Worm (Caenorhabditis elegans) whole organism, young adult: ENCODE data around the gene trcs-1.

Experiments
- B0336.3 ChIP-seq: fragments of 200-800 bp; sonication (Bioruptor generic); IDR thresholded peaks from 2 replicates; pipeline ENCODE4 v1.3.6; 2022; ENCODE audit warnings: missing genetic modification characterization, missing compliant biosample characterization
- F22D6.2 ChIP-seq: sonication (generic microtip); optimal IDR thresholded peaks from 2 replicates; lab custom pipeline; 2016; ENCODE audit warnings: mild to moderate bottlenecking, missing genetic modification characterization, missing compliant biosample characterization
- F23B12.7 ChIP-seq: sonication (generic microtip); optimal IDR thresholded peaks from 2 replicates; lab custom pipeline; 2017; ENCODE audit warnings: missing genetic modification characterization, mild to moderate bottlenecking, missing compliant biosample characterization, antibody characterized with exemption, moderate library complexity; ENCODE audit not compliant: insufficient read depth
- T26A5.8 ChIP-seq: sonication (generic microtip); optimal IDR thresholded peaks from 2 replicates; lab custom pipeline; 2016; ENCODE audit warnings: missing genetic modification characterization, missing compliant biosample characterization
- Y53G8AR.9 ChIP-seq: fragments of 200-800 bp; sonication (Bioruptor generic); conservative IDR thresholded peaks from 2 replicates; pipeline ENCODE4 v1.3.6; 2022; ENCODE audit warnings: missing genetic modification reagents, missing genetic modification characterization, missing compliant biosample characterization
- Y79H2A.3 ChIP-seq: fragments of 200-800 bp; sonication (Bioruptor generic); conservative IDR thresholded peaks from 2 replicates; pipeline ENCODE4 v1.3.6; 2022; ENCODE audit warnings: missing genetic modification reagents, missing genetic modification characterization, missing compliant biosample characterization
- ama-1 ChIP-seq, 3 experiments: fragments of 150-350 bp in 1 of 3; sonication (generic microtip) in 2 of 3; optimal IDR thresholded peaks; 2 replicates each; lab custom pipeline; 2014 to 2018; ENCODE audit warnings: missing biosample characterization in 2 of 3, missing genetic modification characterization in 2 of 3, missing genetic modification reagents in 2 of 3
- athp-1 ChIP-seq: sonication (generic microtip); optimal IDR thresholded peaks from 2 replicates; lab custom pipeline; 2017; ENCODE audit warnings: mild to moderate bottlenecking, missing genetic modification characterization, missing compliant biosample characterization
- bed-2 ChIP-seq: fragments of 200-800 bp; sonication (Bioruptor generic); IDR thresholded peaks from 2 replicates; pipeline ENCODE4 v1.3.6; 2022; ENCODE audit warnings: missing genetic modification reagents, missing genetic modification characterization, missing compliant biosample characterization
- cebp-1 ChIP-seq, 2 experiments: fragments of 200-800 bp in 1 of 2; sonication (Bioruptor generic) in 1 of 2; sonication (generic microtip) in 1 of 2; IDR thresholded peaks in 1 of 2; optimal IDR thresholded peaks in 1 of 2; 2 replicates each; pipeline versions ENCODE4 v1.3.6 to Lab custom; 2017 to 2022; ENCODE audit warnings: missing compliant biosample characterization in 2 of 2, missing genetic modification characterization in 2 of 2, mild to moderate bottlenecking in 1 of 2, missing genetic modification reagents in 1 of 2, moderate library complexity in 1 of 2
- ceh-40 ChIP-seq: fragments of 200-800 bp; sonication (Bioruptor generic); IDR thresholded peaks from 2 replicates; pipeline ENCODE4 v1.3.6; 2022; ENCODE audit warnings: missing genetic modification characterization, missing compliant biosample characterization
- egrh-3 ChIP-seq: fragments of 200-800 bp; sonication (Bioruptor generic); IDR thresholded peaks from 2 replicates; pipeline ENCODE4 v1.3.6; 2022; ENCODE audit warnings: missing genetic modification reagents, missing genetic modification characterization, missing compliant biosample characterization
- gei-17 ChIP-seq: fragments of 200-800 bp; sonication (Bioruptor generic); optimal IDR thresholded peaks from 2 replicates; lab custom pipeline; 2018; ENCODE audit warnings: mild to moderate bottlenecking, missing genetic modification characterization, missing compliant biosample characterization
- him-1 ChIP-seq: sonication (generic microtip); optimal IDR thresholded peaks from 2 replicates; lab custom pipeline; 2016; ENCODE audit warnings: missing genotype, missing genetic modification reagents, missing genetic modification characterization, missing compliant biosample characterization
- hsf-1 ChIP-seq: fragments of 200-800 bp; sonication (Bioruptor generic); IDR thresholded peaks from 2 replicates; pipeline ENCODE4 v1.3.6; 2022; ENCODE audit warnings: missing genetic modification reagents, missing genetic modification characterization, missing compliant biosample characterization
- lin-26 ChIP-seq: fragments of 200-800 bp; sonication (Bioruptor generic); IDR thresholded peaks from 2 replicates; pipeline ENCODE4 v1.3.6; 2022; ENCODE audit warnings: missing genetic modification reagents, missing genetic modification characterization, missing compliant biosample characterization
- lin-54 ChIP-seq: fragments of 200-800 bp; sonication (Bioruptor generic); optimal IDR thresholded peaks from 2 replicates; lab custom pipeline; 2018; ENCODE audit warnings: mild to moderate bottlenecking, missing genetic modification characterization, missing compliant biosample characterization
- lir-1 ChIP-seq: fragments of 200-800 bp; sonication (Bioruptor generic); conservative IDR thresholded peaks from 2 replicates; pipeline ENCODE4 v1.3.6; 2022; ENCODE audit warnings: missing genetic modification reagents, missing genetic modification characterization, missing compliant biosample characterization
- lsl-1 ChIP-seq: fragments of 200-800 bp; sonication (Bioruptor generic); optimal IDR thresholded peaks from 2 replicates; lab custom pipeline; 2018; ENCODE audit warnings: mild to moderate bottlenecking, missing genetic modification characterization, moderate library complexity, missing compliant biosample characterization
- madf-6 ChIP-seq: fragments of 200-800 bp; sonication (Bioruptor generic); IDR thresholded peaks from 2 replicates; pipeline ENCODE4 v1.3.6; 2022; ENCODE audit warnings: missing genetic modification reagents, missing genetic modification characterization, missing compliant biosample characterization
- mel-28 ChIP-seq: sonication (generic microtip); optimal IDR thresholded peaks from 2 replicates; lab custom pipeline; 2016; ENCODE audit warnings: borderline replicate concordance, mild to moderate bottlenecking, missing genetic modification characterization, missing compliant biosample characterization
- mes-4 ChIP-seq: sonication (generic microtip); optimal IDR thresholded peaks from 2 replicates; lab custom pipeline; 2016; ENCODE audit warnings: missing genotype, missing genetic modification characterization, missing compliant biosample characterization
- mxl-1 ChIP-seq: sonication (generic microtip); optimal IDR thresholded peaks from 2 replicates; lab custom pipeline; 2016; ENCODE audit warnings: missing genetic modification characterization, missing compliant biosample characterization
- nhr-80 ChIP-seq: sonication (generic microtip); optimal IDR thresholded peaks from 2 replicates; lab custom pipeline; 2016; ENCODE audit warnings: missing genetic modification characterization, missing compliant biosample characterization
- rcor-1 ChIP-seq: fragments of 200-800 bp; sonication (Bioruptor generic); IDR thresholded peaks from 2 replicates; pipeline ENCODE4 v1.3.6; 2022; ENCODE audit warnings: missing genetic modification reagents, missing genetic modification characterization, missing compliant biosample characterization
- rec-8 ChIP-seq, 2 experiments: sonication (generic microtip); optimal IDR thresholded peaks; 2 replicates each; lab custom pipeline; 2016; ENCODE audit warnings: mild to moderate bottlenecking in 2 of 2, missing genetic modification characterization in 2 of 2, missing genetic modification reagents in 2 of 2, missing genotype in 2 of 2, missing biosample characterization in 1 of 2, missing compliant biosample characterization in 1 of 2, moderate library complexity in 1 of 2
- rpc-1 ChIP-seq, 2 experiments: fragments of 150-350 bp in 1 of 2; sonication (generic microtip) in 1 of 2; optimal IDR thresholded peaks; 2 replicates each; lab custom pipeline; 2014 to 2018; ENCODE audit warnings: missing biosample characterization in 1 of 2, missing genetic modification characterization in 1 of 2, missing genetic modification reagents in 1 of 2, missing genotype in 1 of 2
- tbp1 ChIP-seq: fragments of 200-800 bp; sonication (Bioruptor generic); optimal IDR thresholded peaks from 2 replicates; lab custom pipeline; 2018; ENCODE audit warnings: mild to moderate bottlenecking, missing genetic modification characterization, missing compliant biosample characterization
- tlf-1 ChIP-seq: fragments of 200-800 bp; sonication (Bioruptor generic); optimal IDR thresholded peaks from 2 replicates; lab custom pipeline; 2018; ENCODE audit warnings: mild to moderate bottlenecking, missing genetic modification characterization, missing compliant biosample characterization
- unc-62 ChIP-seq: fragments of 150-350 bp; optimal IDR thresholded peaks from 2 replicates; lab custom pipeline; 2014; ENCODE audit warnings: missing biosample characterization, missing genetic modification reagents, missing genetic modification characterization
- xnd-1 ChIP-seq: sonication (generic microtip); optimal IDR thresholded peaks from 2 replicates; lab custom pipeline; 2016; ENCODE audit warnings: missing genotype, missing genetic modification reagents, missing genetic modification characterization, missing compliant biosample characterization
- zfh-2 ChIP-seq: fragments of 200-800 bp; sonication (Bioruptor generic); conservative IDR thresholded peaks from 2 replicates; pipeline ENCODE4 v1.3.6; 2022; ENCODE audit warnings: missing genetic modification reagents, missing genetic modification characterization, missing compliant biosample characterization
- ztf-26 ChIP-seq: sonication (generic microtip); optimal IDR thresholded peaks from 2 replicates; lab custom pipeline; 2017; ENCODE audit warnings: missing genetic modification characterization, missing compliant biosample characterization
- ztf-28 ChIP-seq: fragments of 200-800 bp; sonication (Bioruptor generic); IDR thresholded peaks from 2 replicates; pipeline ENCODE4 v1.3.6; 2022; ENCODE audit warnings: missing genetic modification reagents, missing genetic modification characterization, missing compliant biosample characterization

trcs-1 gene

ce11 chrIV:9613072-9613590 lies 24.5 kb upstream of the trcs-1 start (continued):
- TF ChIP-seq him-1 (tag; lab: Kevin White, UChicago), result no peak

- TF ChIP-seq hsf-1 (GFP tag; lab: Robert Waterston, UW), result no peak
- TF ChIP-seq T26A5.8 (tag; lab: Kevin White, UChicago), result no peak
These were observed 22.3 kb upstream of the trcs-1 start for ce11 chrIV:9610923-9611322.

DNA sequence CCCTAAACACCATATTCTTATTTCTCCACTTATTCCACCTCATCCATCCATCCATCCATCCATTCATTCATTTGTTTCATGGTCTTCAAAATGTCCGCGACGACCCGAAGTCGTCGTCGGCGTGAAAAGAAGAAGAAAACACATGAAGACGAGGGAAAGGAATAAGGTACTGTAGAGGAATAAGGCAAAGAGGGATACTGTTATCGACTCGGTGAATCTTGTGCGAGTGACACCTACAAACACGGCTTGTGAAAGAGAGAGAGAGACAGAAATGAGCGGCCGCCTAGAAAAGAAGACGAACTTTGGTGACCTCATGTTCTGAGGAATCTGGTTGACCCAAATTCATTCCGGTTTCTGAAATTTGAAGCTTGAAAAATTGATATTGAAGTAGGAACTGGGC lies 20.5 kb upstream of the trcs-1 start:
- TF ChIP-seq madf-6 (GFP tag; lab: Robert Waterston, UW) (no peak), gei-17 (GFP tag; lab: Kevin White, UChicago) (no peak), lsl-1 (GFP tag; lab: Kevin White, UChicago) (no peak), Y53G8AR.9 (GFP tag; lab: Robert Waterston, UW) (no peak), lin-26 (no peak), xnd-1 (no peak), bed-2 (GFP tag; lab: Robert Waterston, UW) (no peak), mes-4 (tag; lab: Kevin White, UChicago) (no peak), rpc-1 (optimal IDR thresholded peaks at IDR 0.05; lab: Kevin White, UChicago) (no peak), rpc-1 (tag; optimal IDR thresholded peaks at IDR 0.05; lab: Kevin White, UChicago) (no peak), ceh-40 (GFP tag; lab: Robert Waterston, UW) (no peak), F22D6.2 (tag; lab: Kevin White, UChicago) (no peak), B0336.3 (no peak), lir-1 (GFP tag; lab: Robert Waterston, UW) (no peak), tbp1 (no peak)

ce11 chrIV:9607945-9608344 lies 19.3 kb upstream of the trcs-1 start:
- TF ChIP-seq cebp-1 (GFP tag; IDR thresholded peaks at IDR 0.05; lab: Robert Waterston, UW) (no peak), cebp-1 (tag; optimal IDR thresholded peaks at IDR 0.05; lab: Kevin White, UChicago) (no peak), mel-28 (tag; lab: Kevin White, UChicago) (no peak), nhr-80 (tag; lab: Kevin White, UChicago) (no peak), egrh-3 (GFP tag; lab: Robert Waterston, UW) (no peak), ztf-26 (tag; lab: Kevin White, UChicago) (no peak), F23B12.7 (no peak), ztf-28 (GFP tag; lab: Robert Waterston, UW) (no peak), Y79H2A.3 (GFP tag; lab: Robert Waterston, UW) (no peak)

ce11 chrIV:9601595-9601994 lies 13.0 kb upstream of the trcs-1 start, which contains the start of gene aat-1:
TSS of gene aat-1 (minus strand) at chrIV:9601695.
- TF ChIP-seq B0336.3 (no peak), rcor-1 (GFP tag; lab: Robert Waterston, UW) (no peak), ama-1 (optimal IDR thresholded peaks at IDR 0.05; lab: Kevin White, UChicago) (no peak), ama-1 (GFP tag; optimal IDR thresholded peaks at IDR 0.05; lab: Kevin White, UChicago) (no peak), rec-8 (tag; optimal IDR thresholded peaks at IDR 0.05; lab: Kevin White, UChicago) (no peak), mxl-1 (tag; lab: Kevin White, UChicago) (no peak), lin-54 (GFP tag; lab: Kevin White, UChicago) (no peak), unc-62 (GFP tag; lab: Kevin White, UChicago) (no peak), athp-1 (no peak), zfh-2 (GFP tag; lab: Robert Waterston, UW) (no peak), tlf-1 (GFP tag; lab: Kevin White, UChicago) (no peak), cebp-1 (GFP tag; IDR thresholded peaks at IDR 0.05; lab: Robert Waterston, UW) (no peak), cebp-1 (tag; optimal IDR thresholded peaks at IDR 0.05; lab: Kevin White, UChicago) (no peak)
- TF ChIP-seq, all 124 proteins: peak for 0
